Fruit fly (Drosophila melanogaster) ovary, adult (tissue): Measurements from ENCODE around the gene dlg1.

ENCODE experiments used
- CG17801 ChIP-seq: fragments of 200-800 bp; optimal IDR thresholded peaks from 2 replicates; lab custom pipeline; 2019; ENCODE audit warnings: missing biosample characterization, mild to moderate bottlenecking, missing genetic modification characterization, moderate library complexity; ENCODE audit not compliant: partially characterized antibody

The dlg1 gene

DNA sequence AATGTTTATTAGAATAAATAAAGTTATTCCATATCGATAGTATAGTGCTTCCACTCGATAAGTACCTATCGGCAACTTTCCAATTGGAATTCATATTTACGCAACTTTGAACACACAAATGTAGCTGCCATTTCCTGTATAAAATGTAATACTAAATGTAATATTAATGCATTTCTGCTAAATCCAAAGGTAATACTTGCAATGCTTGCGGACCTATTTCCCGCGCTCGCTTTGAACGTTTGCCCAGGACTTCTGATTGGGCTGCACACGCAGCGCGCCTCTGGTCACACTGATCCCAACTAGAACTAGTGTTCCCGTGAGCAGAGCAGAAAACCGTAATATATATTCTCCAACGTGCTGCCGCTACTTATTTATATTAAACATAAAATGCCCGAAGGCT is at the start of gene dlg1:
Gene dlg1, plus strand, starts transcription at position 292 of the 400 bp plus-strand sequence.
- TF ChIP-seq CG17801 (GFP tag; lab: Kevin White, UChicago): no peak

DNA sequence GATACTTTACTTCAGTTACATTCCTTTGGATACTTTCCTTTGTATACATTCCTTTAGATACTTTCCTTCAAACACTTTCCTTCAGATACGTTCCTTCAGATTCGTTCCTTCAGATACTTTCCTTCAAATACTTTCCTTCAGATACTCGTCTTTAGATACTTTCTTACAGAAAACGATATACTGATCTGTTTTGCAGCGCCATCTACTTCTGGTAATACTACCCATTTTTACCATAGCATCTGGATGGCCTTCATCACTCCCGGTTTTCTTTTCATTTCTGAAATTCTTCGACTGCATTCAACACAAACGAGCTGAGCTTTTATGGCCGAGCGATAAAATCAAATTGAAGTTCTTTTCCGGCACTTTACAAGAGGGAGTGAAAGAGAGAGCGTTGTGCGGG is 49.5 kb upstream of the dlg1 start:
- no peak for TF ChIP-seq CG17801 (GFP tag; lab: Kevin White, UChicago)

DNA sequence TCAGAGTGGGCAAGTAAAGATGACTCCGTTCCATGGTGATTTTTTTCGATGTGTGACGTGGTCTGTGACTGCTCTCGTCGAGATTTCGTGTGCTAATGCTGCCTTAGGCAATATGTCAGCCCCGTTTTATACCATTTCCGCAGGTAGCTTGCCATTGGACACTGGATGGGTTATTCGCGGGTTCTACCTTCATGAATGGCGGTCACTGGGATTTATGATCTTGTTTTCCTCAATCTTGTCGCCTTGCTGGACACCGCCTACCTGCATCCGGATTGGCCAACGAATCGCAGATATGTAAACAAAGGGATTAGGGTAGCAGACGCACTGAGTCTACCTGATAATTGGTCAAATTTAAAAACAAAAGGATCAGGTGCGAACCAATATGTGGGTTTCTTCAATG is 47.2 kb upstream of the dlg1 start, which contains the start of gene sisA:
Gene sisA, minus strand, starts transcription at position 101 of the 400 bp plus-strand sequence.
- TF ChIP-seq CG17801 (GFP tag; lab: Kevin White, UChicago): no peak

DNA sequence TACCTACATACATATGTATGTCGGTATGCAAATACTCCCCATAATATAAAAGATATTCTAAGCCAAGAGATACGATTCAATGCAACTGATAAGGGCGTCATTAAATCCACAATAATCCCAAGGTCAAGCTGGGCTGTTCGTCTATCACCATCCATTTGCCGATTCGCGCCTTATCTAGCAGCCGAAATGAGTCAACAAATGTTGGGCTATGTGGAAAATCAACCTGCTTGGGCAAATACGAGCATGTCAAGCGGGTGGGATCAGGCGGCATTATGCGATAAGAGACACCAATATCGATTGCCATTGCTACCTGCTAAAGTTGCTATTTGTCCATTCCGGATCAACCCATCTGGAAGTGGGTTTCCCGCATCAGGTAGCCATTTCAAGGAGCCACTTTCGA is 46.8 kb upstream of the dlg1 start:
- TF ChIP-seq CG17801 (GFP tag; lab: Kevin White, UChicago): no peak

DNA sequence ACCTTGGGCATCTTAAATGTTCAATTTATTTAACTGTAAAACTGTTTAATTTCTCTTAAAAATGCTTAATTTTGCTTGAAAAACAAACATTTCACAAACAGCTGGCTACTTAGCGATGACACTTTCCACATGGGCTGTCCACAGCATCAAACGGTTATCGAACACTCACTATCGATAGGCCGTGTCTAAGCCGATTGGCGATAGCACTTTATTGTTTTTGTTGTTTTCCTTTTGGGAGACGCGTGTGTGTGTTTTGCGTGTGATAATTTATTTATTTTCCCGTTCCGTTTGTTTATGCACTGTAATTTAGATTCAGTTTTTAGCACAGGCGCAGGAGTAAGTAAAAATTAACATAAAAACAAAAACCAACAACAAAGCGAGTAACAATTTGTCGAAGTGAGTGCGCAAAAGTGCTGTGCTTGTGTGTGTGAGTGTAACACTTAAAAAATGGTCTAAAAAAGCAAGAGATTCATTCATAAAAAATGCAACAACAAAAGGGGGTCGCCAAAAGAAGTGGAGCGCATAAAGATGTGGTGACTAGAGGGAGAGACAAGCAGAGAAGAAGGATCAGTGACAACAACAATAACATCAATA is 44.2 kb upstream of the dlg1 start, which contains the start of gene Gapvd1:
Gene Gapvd1, plus strand, starts transcription at position 211 of the 594 bp plus-strand sequence.
- peak; percentile 45 for TF ChIP-seq CG17801 (GFP tag; lab: Kevin White, UChicago)

DNA sequence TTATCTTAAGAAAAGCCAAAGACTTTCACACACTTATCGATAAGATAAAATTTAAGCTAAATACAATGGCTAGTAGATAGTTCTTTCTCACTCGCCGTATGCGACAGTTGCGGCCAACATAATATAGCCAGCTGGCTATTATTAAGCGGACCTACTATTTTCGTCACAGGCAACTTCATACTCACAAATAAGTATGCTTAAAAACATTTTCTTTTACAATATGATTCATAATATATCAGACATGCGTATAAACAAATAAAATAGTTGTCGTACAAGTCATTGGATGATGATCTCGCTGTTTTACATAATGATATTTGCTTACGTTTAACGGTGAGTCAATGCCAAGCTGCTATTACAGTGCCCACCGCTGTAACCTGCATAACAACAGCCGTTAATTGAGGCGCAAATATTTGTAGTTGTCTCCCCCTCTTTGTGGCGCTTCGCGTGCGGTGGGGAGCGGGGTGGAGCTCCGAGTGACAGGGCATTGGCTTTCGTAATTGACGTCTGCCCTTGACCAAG is 43.2 kb upstream of the dlg1 start:
- TF ChIP-seq CG17801 (GFP tag; lab: Kevin White, UChicago): peak; percentile 85

DNA sequence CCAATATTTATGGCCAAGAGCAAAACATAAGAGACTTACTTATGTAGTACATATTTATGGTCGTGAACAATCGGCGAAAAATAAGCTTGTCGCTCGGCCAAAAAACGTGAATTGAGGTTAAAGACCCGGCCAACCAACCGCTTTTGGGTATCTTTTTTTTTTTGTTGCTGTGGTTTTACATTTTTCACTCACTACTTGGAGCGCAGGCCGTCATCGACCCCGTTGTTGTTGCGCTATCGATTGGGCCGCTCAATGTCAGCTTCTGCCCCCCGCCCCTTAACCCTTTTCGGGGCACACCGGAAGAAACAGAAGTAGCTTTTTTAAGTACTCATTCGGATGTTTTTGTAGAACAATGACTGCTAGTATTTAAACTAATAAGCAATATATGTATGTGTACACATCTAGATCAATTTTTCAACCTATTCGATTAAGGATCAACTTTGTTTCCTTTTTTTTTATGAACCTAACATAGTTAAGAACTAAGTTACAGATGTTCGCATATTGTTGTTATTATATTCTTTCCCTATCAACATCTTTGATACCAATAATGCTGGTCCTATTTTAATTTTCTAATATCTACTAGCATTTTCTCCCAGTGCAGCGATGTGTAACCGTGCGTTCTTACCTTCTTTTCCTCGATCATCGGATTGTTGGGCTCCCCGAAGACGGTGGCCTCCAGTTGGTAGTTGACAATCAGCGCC is 31.3 kb upstream of the dlg1 start:
- TF ChIP-seq CG17801 (GFP tag; lab: Kevin White, UChicago): peak; percentile 32

DNA sequence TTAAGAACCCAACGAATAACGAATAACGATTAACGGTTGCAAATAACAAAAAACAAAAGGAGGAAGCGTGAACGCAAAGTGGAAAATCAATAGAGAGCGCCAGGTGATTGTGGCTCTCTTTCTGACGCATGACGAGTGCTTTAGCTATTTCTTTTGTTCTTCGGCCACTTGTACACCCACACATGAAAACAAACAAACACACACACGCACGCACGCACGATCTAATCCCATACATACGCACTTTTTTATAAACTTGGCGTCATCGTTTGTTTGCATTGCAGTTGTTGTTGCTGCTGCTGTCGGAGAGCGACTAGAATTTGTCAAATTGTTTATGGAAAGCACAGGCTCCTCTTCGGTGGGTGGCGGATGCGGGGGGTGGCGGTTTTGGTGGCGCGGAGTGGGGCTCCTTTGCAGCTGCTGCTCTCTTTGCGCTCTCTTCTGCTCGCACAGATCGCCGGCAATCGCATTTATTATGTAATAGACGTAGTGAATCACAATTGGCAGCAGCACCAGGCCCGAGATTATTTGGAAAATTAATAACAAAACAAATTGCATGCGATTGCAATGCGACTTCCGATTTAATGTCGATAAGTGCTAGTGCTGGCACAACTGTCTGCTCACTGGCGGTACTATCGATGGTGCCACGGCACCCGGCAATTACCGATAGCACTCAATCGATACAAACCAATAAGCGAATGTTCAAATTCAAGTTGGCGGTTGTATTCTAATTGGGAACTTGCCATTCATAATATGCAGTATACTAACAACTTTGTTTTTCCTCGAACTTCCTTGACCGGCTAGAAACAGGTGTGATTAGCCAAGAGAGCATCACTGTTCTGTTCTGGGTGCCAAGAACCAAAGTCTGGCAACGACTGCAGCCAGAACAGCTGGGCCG is 30.2 kb upstream of the dlg1 start:
- peak; percentile 41 for TF ChIP-seq CG17801 (GFP tag; lab: Kevin White, UChicago)

DNA sequence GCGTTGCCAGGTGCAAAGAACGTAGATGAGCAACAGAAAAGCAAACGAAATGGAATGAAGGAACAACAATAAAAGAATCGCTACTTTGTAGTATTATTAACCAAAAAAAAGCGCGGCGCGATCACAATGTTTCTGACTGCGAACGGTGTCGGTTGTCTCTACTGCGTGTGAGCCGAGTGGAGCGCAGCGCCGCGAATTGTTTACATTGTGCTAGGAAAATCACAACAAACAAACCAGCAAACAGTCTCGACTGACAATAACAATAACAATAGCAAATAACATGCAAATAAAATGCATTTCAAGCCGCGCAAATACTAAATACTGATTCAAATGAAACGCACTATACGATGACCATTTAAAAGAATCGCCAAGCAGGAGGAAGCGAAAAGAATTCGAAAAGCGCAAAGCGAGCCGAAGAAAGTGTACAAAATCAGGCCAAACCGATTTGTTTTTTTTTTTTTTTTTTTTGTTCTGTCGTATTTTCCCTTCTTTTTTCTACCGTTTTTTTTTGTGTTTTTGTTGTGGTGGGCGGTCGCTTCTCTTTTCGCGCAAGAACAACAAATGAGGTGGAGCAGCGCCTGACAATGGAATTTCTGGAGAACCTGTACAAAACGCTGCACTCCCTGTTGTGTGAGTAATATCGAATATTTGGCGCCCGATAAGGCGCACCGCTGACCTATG is 29.5 kb upstream of the dlg1 start, which contains the start of the genes CG34348 and Kap3:
Gene CG34348, plus strand, starts transcription at position 6 of the 681 bp plus-strand sequence.
Gene Kap3, minus strand, starts transcription at position 217 of the 681 bp plus-strand sequence.
- no peak for TF ChIP-seq CG17801 (GFP tag; lab: Kevin White, UChicago)

DNA sequence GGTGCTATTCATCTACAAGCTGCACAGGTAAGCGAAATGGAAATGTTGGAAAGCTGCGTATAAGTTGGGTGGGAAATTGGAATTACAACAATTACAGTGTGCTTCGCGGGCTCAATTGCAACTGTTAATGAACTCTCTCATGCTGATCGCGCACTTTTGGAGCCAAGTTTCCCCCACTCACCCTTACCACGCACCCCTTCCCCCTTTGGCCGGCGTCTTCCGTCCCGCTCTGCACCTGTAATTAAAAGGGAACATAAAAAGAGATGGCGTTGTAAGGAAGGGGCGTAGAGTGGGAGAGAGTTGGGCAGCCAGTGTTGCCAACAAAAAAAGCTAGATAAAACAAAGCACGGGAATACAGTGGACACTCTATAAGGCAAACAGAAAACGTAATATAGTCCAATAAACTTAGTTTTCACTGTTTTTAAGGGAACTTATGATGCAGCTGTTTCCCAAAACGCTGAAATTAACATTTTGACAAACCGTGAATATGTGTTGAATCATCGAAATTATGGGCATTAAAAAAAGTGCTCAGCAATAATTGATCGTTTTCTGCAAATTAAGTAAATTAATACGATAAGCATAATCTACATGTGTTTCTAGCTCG is 28.6 kb upstream of the dlg1 start:
- no peak for TF ChIP-seq CG17801 (GFP tag; lab: Kevin White, UChicago)

DNA sequence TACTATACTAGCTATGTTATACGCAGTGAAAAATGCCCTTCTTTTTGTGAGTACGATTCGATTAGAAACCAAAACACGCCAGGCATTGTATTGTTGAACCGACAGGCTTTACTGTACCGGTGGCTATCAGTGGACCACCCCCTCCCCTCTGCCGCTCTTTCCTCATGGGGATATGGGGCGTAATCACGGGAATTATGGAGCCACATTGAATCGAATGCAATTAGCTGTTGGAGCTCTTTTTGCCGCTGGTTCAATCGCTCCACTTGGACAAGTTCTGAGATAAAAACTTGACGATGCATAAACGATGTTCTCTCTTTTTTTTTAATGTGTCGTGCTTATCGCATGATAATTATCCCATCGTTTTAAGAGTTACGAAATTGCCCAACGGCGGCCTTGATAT is 27.3 kb upstream of the dlg1 start:
- no peak for TF ChIP-seq CG17801 (GFP tag; lab: Kevin White, UChicago)

DNA sequence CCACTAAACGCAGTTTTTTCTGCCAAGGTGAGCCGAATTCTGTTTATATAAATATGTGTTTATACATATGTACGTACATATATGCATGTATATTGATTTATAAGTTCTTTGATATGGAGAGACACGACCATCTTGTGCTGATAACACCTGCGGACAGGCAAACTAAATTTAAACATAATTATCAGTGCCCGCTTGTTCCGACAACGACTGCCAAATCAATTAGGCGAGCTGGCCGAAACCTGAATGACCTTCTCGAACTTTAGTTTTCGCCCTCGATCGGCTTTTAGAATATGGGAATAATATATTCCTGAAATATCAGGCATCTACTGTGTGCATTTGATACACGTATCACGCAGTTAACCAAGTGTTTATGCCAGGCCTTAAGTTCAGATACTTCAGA is 26.7 kb upstream of the dlg1 start:
- no peak for TF ChIP-seq CG17801 (GFP tag; lab: Kevin White, UChicago)

DNA sequence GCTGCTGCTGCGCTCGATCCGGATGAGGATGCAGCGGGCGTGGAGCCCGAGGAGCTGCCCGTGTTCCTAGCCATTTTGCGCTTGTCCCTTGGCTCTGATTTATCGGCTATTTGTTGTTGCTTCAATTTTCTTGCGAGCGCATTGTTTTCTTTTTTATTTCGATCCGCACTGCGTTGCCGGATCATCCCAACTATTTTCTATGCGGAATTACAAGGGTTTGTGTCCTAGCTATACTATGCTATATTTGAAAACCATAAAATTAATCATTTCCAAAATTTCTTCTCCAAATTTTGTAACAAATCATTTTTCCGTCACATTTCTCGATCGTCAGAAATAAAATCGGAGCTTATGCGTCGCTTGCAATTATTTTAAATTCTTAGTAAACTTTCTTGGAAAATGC is 21.7 kb upstream of the dlg1 start, which contains the start of the genes GCS1 and CG11756:
Gene GCS1, minus strand, starts transcription at position 193 of the 400 bp plus-strand sequence.
Gene CG11756, plus strand, starts transcription at position 312 of the 400 bp plus-strand sequence.
- peak; percentile 24 for TF ChIP-seq CG17801 (GFP tag; lab: Kevin White, UChicago)

DNA sequence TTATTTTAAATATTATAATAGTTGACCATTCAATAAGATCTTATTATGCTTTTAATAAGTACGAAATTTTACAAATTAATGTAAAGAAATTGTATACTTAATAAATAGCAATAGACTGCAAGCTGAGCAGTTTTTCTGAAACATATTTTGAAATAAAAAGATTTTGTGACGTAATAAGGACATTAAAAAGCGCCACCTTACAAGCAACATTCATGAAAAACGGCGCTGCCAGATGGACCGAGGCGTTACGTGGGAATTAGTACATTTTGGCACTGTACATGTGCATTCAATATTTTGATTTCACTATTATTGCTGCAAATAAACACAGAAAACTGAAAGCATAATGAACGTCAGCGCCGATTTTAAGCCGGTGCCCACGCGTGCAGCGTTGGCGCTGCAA is 20.6 kb upstream of the dlg1 start, which contains the start of gene CG1738:
Gene CG1738, plus strand, starts transcription at position 221 of the 400 bp plus-strand sequence.
- peak; percentile 39 for TF ChIP-seq CG17801 (GFP tag; lab: Kevin White, UChicago)
